Fruit fly (Drosophila melanogaster): ENCODE results near the gene RpS14b.

RpS14b gene

DNA sequence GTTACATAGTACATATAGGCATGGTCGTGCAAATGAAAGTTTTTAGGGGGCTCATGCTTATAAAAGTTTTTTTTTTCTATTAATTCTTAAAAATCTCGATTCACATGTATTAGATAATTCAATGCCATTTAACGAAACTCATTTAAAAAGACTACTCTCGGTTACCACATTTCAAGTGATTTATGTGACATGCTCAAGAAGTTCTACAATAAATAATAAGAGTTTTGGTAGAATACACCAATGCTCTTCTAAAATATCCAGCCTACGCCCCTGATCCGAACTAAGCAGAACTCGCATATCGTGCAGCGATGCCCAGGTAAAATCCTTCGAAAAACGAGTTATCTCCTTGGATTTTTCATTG is 42.2 kb upstream of the RpS14b start:
- TF ChIP-seq Dip2 (GFP tag; IDR thresholded peaks at IDR 0.05), result no peak
- TF ChIP-seq dmrt11E (tag; optimal IDR thresholded peaks at IDR 0.05), result peak; percentile 53
- TF ChIP-seq Drgx (GFP tag; IDR thresholded peaks at IDR 0.05), result 0 out of 2 replicates have a peak, but pooled peaks have one; percentile 28
- TF ChIP-seq nmo (GFP tag; optimal IDR thresholded peaks at IDR 0.05), result peak; percentile 5
- peak; percentile 15 for TF ChIP-seq zen (tag; optimal IDR thresholded peaks at IDR 0.05)
- peak; percentile 11 for TF ChIP-seq CG7271 (tag; optimal IDR thresholded peaks at IDR 0.05)
- peak; percentile 10 for TF ChIP-seq Ets65A (GFP tag)
- TF ChIP-seq row (GFP tag; IDR thresholded peaks at IDR 0.05), result 0 out of 3 replicates have a peak, but pooled peaks have one; percentile 16
- peak; percentile 5 for TF ChIP-seq CG13424 (tag; optimal IDR thresholded peaks at IDR 0.05)
- TF ChIP-seq CG10979 (tag; optimal IDR thresholded peaks at IDR 0.05), result peak; percentile 48
- TF ChIP-seq CG2120 (GFP tag; optimal IDR thresholded peaks at IDR 0.05), result peak; percentile 14
- peak; percentile 81 for TF ChIP-seq sens (GFP tag)
- TF ChIP-seq lilli (GFP tag; optimal IDR thresholded peaks at IDR 0.05), result peak; percentile 12
- peak in 1 of 2 experiments; percentile 25 for TF ChIP-seq chif (GFP tag; optimal IDR thresholded peaks at IDR 0.05)
- peak; percentile 56 for TF ChIP-seq D19A (tag; optimal IDR thresholded peaks at IDR 0.05)
- TF ChIP-seq CG14710 (tag; optimal IDR thresholded peaks at IDR 0.05), result peak; percentile 17
- 0 out of 2 replicates have a peak, but pooled peaks have one; percentile 15 for TF ChIP-seq CG31441 (GFP tag; IDR thresholded peaks at IDR 0.05)
- TF ChIP-seq CG11504 (tag; optimal IDR thresholded peaks at IDR 0.05), result peak; percentile 21
- no peak for TF ChIP-seq mirr (GFP tag; optimal IDR thresholded peaks at IDR 0.05)
- peak; percentile 4 for TF ChIP-seq CG2712 (tag; optimal IDR thresholded peaks at IDR 0.05)
- no peak for TF ChIP-seq CG8359 (GFP tag; optimal IDR thresholded peaks at IDR 0.05; ENCODE audit: borderline replicate concordance)
- peak in 1 of 2 experiments; percentile 26 for TF ChIP-seq insv (GFP tag; optimal IDR thresholded peaks at IDR 0.05)
- TF ChIP-seq ac (GFP tag; optimal IDR thresholded peaks at IDR 0.05), result peak; percentile 35
- no peak for TF ChIP-seq Bdp1 (GFP tag; optimal IDR thresholded peaks at IDR 0.05)
- peak; percentile 5 for TF ChIP-seq CG13775 (GFP tag; optimal IDR thresholded peaks at IDR 0.05)
- peak; percentile 59 for TF ChIP-seq gem (tag; optimal IDR thresholded peaks at IDR 0.05)
- no peak for TF ChIP-seq prd (optimal IDR thresholded peaks at IDR 0.05)
- TF ChIP-seq prd (GFP tag; IDR thresholded peaks at IDR 0.05), result peak; percentile 64; the same call in 2 of the 3 replicates
- no peak for TF ChIP-seq CG2875 (GFP tag; optimal IDR thresholded peaks at IDR 0.05)
- peak; percentile 37 for TF ChIP-seq Med (GFP tag)
- TF ChIP-seq CG33557 (GFP tag; optimal IDR thresholded peaks at IDR 0.05), result peak; percentile 8
- TF ChIP-seq CG8944 (GFP tag; optimal IDR thresholded peaks at IDR 0.05), result no peak
- TF ChIP-seq CG12391 (tag; optimal IDR thresholded peaks at IDR 0.05), result peak; percentile 30
- 0 out of 3 replicates have a peak, but pooled peaks have one; percentile 29 for TF ChIP-seq CG17361 (GFP tag; IDR thresholded peaks at IDR 0.05)
- TF ChIP-seq CG9727 (GFP tag; optimal IDR thresholded peaks at IDR 0.05), result peak; percentile 25
- TF ChIP-seq CG16815 (GFP tag; optimal IDR thresholded peaks at IDR 0.05), result peak; percentile 17
- TF ChIP-seq CG10267 (tag; optimal IDR thresholded peaks at IDR 0.05), result peak; percentile 10
- peak; percentile 77 for TF ChIP-seq CG15696 (tag; optimal IDR thresholded peaks at IDR 0.05)
- TF ChIP-seq Chrac-16 (GFP tag; optimal IDR thresholded peaks at IDR 0.05), result peak; percentile 4
- no peak for TF ChIP-seq gcm2 (GFP tag; optimal IDR thresholded peaks at IDR 0.05)
- TF ChIP-seq CG4404 (GFP tag; IDR thresholded peaks at IDR 0.05), result peak; percentile 62
- TF ChIP-seq Ptx1 (GFP tag; IDR thresholded peaks at IDR 0.05), result 0 out of 2 replicates have a peak, but pooled peaks have one; percentile 10
- TF ChIP-seq unpg (GFP tag; optimal IDR thresholded peaks at IDR 0.05), result peak; percentile 13
- TF ChIP-seq D (optimal IDR thresholded peaks at IDR 0.05), result no peak
- peak; percentile 13 for TF ChIP-seq D (GFP tag; optimal IDR thresholded peaks at IDR 0.05)
- peak; percentile 1 for TF ChIP-seq CG7839 (tag; optimal IDR thresholded peaks at IDR 0.05)
- TF ChIP-seq tio (GFP tag; optimal IDR thresholded peaks at IDR 0.05), result peak; percentile 6
- peak; percentile 25 for TF ChIP-seq CG18262 (tag; optimal IDR thresholded peaks at IDR 0.05)
- no peak for TF ChIP-seq CG17186 (GFP tag; optimal IDR thresholded peaks at IDR 0.05)
- no peak for TF ChIP-seq Tbp (GFP tag; optimal IDR thresholded peaks at IDR 0.05)
- no peak for TF ChIP-seq Atf3 (GFP tag; optimal IDR thresholded peaks at IDR 0.05)
